Fruit fly (Drosophila melanogaster): ENCODE data around the gene CG6638.
A peak's percentile ranks its signal among the peaks of the same experiment; 100 is the strongest.

Gene CG6638

DNA sequence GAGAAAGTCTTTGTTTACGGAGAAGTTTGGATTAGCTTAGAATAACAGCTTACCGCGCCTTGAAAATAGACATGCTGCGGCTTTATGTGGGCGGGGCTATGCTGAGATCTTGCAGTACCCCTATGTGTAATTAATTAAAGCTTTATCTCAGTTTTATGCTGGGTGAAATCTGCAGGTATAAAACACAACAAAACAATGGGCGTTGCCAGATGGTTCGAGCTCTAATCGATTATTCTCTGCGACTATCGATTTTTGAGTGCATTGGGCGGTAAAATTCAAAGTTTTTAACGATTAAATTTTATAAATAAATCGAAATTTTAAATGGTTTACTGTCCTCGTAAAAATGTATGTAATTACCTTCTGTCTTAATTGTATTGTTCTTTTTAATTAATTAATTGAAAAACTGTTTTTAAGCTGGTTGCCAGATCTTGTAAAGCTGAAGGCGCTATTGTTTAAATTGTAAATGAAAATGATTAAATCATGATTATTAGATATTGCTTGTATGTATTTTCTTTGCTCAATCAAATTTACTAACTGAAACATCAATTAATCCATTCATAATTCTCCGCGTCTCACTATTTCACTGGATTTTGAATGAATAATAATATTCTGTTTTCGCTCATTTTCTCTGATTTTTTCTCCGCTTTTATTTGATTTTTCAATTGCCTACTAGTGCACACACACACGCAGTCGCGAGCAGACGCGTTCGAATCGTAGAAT is 48.0 kb upstream of the CG6638 start, which contains the start of the genes GAPsec and Zasp66 (continued):
- TF ChIP-seq stwl (tag; optimal IDR thresholded peaks at IDR 0.05) (peak; percentile 55), cad (GFP tag; optimal IDR thresholded peaks at IDR 0.05) (no peak), CG13287 (GFP tag; IDR thresholded peaks at IDR 0.05; ENCODE audit: partially characterized antibody) (peak; percentile 70)

DNA sequence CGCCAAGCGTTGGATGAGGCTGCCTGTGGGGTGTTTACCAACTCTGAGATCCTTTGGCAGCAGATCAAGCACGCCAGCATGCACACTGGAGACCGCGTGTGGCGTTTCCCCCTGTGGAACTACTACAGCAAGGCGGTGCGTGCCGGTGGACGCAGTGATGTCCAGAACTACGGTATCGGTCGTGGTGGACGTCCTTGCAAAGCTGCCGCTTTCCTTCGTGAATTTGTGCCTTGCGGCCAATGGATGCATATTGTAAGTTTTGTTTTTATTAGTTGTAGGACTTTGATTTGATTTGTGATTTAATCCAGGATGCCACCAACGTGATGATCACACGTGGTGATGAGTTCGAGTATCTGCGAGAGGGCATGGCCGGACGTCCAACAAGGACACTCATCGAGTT is 45.6 kb upstream of the CG6638 start:
- TF ChIP-seq CG8388 (GFP tag; optimal IDR thresholded peaks at IDR 0.05): no peak
- TF ChIP-seq zen2 (GFP tag; IDR thresholded peaks at IDR 0.05; ENCODE audit: partially characterized antibody): 0 out of 3 replicates have a peak, but pooled peaks have one; percentile 9
- TF ChIP-seq HLH54F (GFP tag; optimal IDR thresholded peaks at IDR 0.05): no peak
- TF ChIP-seq Ets65A (GFP tag): peak; percentile 90
- no peak for TF ChIP-seq CG6175 (GFP tag; IDR thresholded peaks at IDR 0.05)
- no peak for TF ChIP-seq Lpt (GFP tag; optimal IDR thresholded peaks at IDR 0.05)
- TF ChIP-seq ro (GFP tag; IDR thresholded peaks at IDR 0.05): no peak

DNA sequence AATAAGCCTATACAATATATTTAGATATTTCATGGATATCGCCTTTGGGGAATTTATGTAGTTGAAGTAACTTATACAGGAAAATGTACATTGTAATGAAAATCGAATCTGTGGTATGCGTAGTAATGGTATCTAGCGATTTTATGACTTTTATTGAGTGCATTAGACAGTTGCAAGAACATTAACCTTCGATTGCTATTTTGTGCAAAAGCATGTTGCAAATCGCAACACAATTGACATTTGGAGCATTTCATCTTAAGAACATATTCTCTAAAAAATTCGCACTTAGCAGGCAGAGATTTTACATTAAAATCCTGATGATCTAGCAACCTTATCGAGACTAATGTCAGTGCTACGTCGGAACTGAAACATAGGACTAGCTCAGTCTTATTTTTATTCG is 43.7 kb upstream of the CG6638 start, which contains the start of gene S-Lap2:
S-Lap2 (plus strand) TSS at position 301 of the 400 bp plus-strand sequence.
- TF ChIP-seq CG1233 (GFP tag; optimal IDR thresholded peaks at IDR 0.05) (no peak), gro (GFP tag; optimal IDR thresholded peaks at IDR 0.05) (no peak), lilli (GFP tag; optimal IDR thresholded peaks at IDR 0.05) (no peak), pho (GFP tag; optimal IDR thresholded peaks at IDR 0.05) (no peak), dati (GFP tag; IDR thresholded peaks at IDR 0.05) (no peak), ERR (GFP tag; optimal IDR thresholded peaks at IDR 0.05) (no peak), CG17359 (tag; optimal IDR thresholded peaks at IDR 0.05) (no peak), bbx (GFP tag; IDR thresholded peaks at IDR 0.05; ENCODE audit: partially characterized antibody) (no peak), CG42726 (GFP tag; IDR thresholded peaks at IDR 0.05; ENCODE audit: partially characterized antibody) (no peak)

DNA sequence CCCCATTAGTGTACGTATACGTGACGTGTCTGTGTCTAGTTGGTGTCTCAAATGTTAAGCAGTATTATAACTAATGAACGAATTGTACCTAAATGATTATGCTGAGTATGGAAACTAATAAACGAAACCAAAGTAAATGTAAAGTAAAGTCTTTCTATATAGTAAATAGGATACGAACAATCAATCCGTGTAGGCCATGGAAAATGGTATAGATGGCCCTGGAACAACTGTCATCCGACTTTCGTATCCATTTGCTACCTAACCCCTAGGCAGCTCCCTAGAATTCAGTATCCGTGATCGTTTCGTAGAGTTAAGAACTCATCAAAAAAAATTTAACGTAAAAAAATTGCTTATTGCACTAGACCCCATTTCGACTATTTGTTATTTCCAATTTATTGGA is 41.1 kb upstream of the CG6638 start, which contains the start of gene S-Lap1:
S-Lap1 (plus strand) TSS at position 301 of the 400 bp plus-strand sequence.
- no peak for TF ChIP-seq bbx (GFP tag; IDR thresholded peaks at IDR 0.05; ENCODE audit: partially characterized antibody)
- TF ChIP-seq shn (GFP tag; optimal IDR thresholded peaks at IDR 0.05): no peak
- no peak for TF ChIP-seq CG4360 (GFP tag; IDR thresholded peaks at IDR 0.05)
- TF ChIP-seq CoRest (tag; optimal IDR thresholded peaks at IDR 0.05): no peak
- no peak for TF ChIP-seq vnd (GFP tag; IDR thresholded peaks at IDR 0.05; ENCODE audit: partially characterized antibody)
- TF ChIP-seq Ssrp (tag; optimal IDR thresholded peaks at IDR 0.05): no peak
- no peak for TF ChIP-seq Meics (GFP tag; optimal IDR thresholded peaks at IDR 0.05)
- TF ChIP-seq Abd-B (GFP tag; optimal IDR thresholded peaks at IDR 0.05): no peak
- TF ChIP-seq unc-4 (GFP tag; IDR thresholded peaks at IDR 0.05; ENCODE audit: partially characterized antibody): no peak
- no peak for TF ChIP-seq Nf-YC (tag; optimal IDR thresholded peaks at IDR 0.05)
- no peak for TF ChIP-seq h (optimal IDR thresholded peaks at IDR 0.05)

DNA sequence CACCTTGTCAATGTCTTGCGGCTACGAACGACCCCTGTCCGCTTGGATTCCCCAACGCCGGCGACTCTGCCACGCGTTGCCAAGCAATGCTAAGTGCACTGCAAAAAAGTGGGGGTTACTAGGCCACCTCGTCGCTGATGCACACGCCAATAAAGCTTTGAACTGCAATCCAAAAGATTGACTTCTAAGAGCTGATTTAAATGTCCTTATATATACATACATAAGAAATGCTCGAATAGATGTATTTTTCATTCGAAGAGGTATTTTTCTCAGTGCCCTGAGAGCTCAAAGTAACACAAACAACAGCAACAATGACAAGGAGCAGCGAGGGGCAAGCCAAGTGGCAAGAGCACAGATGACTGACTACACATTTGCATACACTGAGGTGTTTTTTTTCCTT is 31.6 kb upstream of the CG6638 start:
- TF ChIP-seq Drgx (GFP tag; IDR thresholded peaks at IDR 0.05) (peak; percentile 40; the same call in 1 of the 2 replicates), CG18764 (GFP tag; optimal IDR thresholded peaks at IDR 0.05) (no peak), YL-1 (GFP tag; optimal IDR thresholded peaks at IDR 0.05) (no peak), CG13894 (tag; optimal IDR thresholded peaks at IDR 0.05) (no peak)
